Worm (Caenorhabditis elegans) whole organism, mixed stage, embryonic: ENCODE measurements around the gene ugt-58.

ENCODE experiments used
- elt-1 ChIP-seq: sonication (generic microtip); optimal IDR thresholded peaks from 2 replicates; lab custom pipeline; 2017; ENCODE audit warnings: missing genetic modification characterization, mild to moderate bottlenecking, missing compliant biosample characterization, antibody characterized with exemption, moderate library complexity, borderline replicate concordance; ENCODE audit not compliant: insufficient read depth
- elt-3 ChIP-seq: fragments of 150-350 bp; optimal IDR thresholded peaks from 2 replicates; lab custom pipeline; 2014; ENCODE audit warnings: missing biosample characterization, missing genetic modification characterization
- lin-13 ChIP-seq: fragments of 150-350 bp; optimal IDR thresholded peaks from 2 replicates; lab custom pipeline; 2014; ENCODE audit warnings: missing biosample characterization, missing genetic modification characterization
- lsy-2 ChIP-seq: fragments of 150-350 bp; optimal IDR thresholded peaks from 2 replicates; lab custom pipeline; 2014; ENCODE audit warnings: missing biosample characterization, missing genetic modification characterization
- nhr-12 ChIP-seq: fragments of 150-350 bp; optimal IDR thresholded peaks from 2 replicates; lab custom pipeline; 2014; ENCODE audit warnings: missing biosample characterization, missing genetic modification characterization
- unc-39 ChIP-seq: fragments of 150-350 bp; optimal IDR thresholded peaks from 2 replicates; lab custom pipeline; 2014; ENCODE audit warnings: missing biosample characterization, missing genetic modification characterization
- unc-62 ChIP-seq: fragments of 150-350 bp; optimal IDR thresholded peaks from 2 replicates; lab custom pipeline; 2014; ENCODE audit warnings: missing biosample characterization, missing genetic modification reagents, missing genetic modification characterization

ce11 chrII:9606485-9607036, 20.0 kb upstream of the ugt-58 start:
- no peak for TF ChIP-seq unc-62 (GFP tag; lab: Kevin White, UChicago)
- TF ChIP-seq unc-39 (tag; lab: Kevin White, UChicago): no peak
- TF ChIP-seq nhr-12: no peak
- TF ChIP-seq elt-1 (tag; lab: Kevin White, UChicago): no peak
- no peak for TF ChIP-seq lin-13
- no peak for TF ChIP-seq elt-3 (tag; lab: Kevin White, UChicago)
- no peak for TF ChIP-seq lsy-2
